Fruit fly (Drosophila melanogaster): ENCODE measurements around the gene dnd.
A peak's percentile ranks its signal among the peaks of the same experiment; 100 is the strongest.

The dnd gene

DNA sequence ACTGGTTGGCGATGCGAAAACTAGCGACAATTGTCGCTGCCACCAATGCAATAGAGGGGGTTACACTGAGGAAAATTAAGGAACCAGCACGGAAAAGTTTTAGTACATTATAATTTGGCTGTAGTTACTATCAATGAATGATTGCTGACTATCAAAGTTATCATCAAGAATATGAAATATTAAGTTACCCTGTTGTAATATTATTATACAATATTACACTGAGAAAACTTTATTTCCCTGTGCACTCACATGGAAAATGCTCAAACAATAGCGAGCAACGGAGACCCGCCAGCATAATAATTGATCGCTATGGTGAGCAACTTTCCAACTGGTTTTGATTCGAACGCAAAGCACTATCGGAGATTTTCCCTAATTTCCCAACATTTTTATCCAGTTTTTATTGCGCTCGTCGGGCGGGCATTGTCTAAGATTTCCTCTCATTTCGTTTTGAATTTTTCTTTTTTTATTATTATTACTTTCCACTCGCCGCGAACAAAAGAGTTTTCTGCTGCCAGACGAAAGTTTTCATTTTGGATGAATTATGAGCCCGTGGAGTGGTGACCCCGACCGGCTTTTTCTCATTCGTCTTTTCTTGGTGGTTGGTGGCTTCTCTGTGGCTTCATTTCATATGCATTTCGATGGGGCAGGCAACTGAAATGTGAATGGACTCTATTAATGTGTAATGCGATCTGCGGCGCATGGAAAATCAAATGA is 24.9 kb downstream of the dnd start (continued):
- TF ChIP-seq CG30431 (GFP tag; optimal IDR thresholded peaks at IDR 0.05), result peak; percentile 57
- TF ChIP-seq CG10209 (GFP tag; optimal IDR thresholded peaks at IDR 0.05), result peak; percentile 73
- TF ChIP-seq pnt (GFP tag; optimal IDR thresholded peaks at IDR 0.05), result peak; percentile 80
- no peak for TF ChIP-seq Fer2 (tag; optimal IDR thresholded peaks at IDR 0.05)
- TF ChIP-seq CG3995 (GFP tag; optimal IDR thresholded peaks at IDR 0.05), result no peak
- no peak for TF ChIP-seq Lim3 (GFP tag; IDR thresholded peaks at IDR 0.05)
- TF ChIP-seq corto (GFP tag; optimal IDR thresholded peaks at IDR 0.05), result no peak
- peak; percentile 46 for TF ChIP-seq lab (GFP tag; optimal IDR thresholded peaks at IDR 0.05)
- peak; percentile 86 for TF ChIP-seq Awh (GFP tag; IDR thresholded peaks at IDR 0.05)
- peak; percentile 39; the same call in 1 of the 2 replicates for TF ChIP-seq CG3847 (GFP tag; IDR thresholded peaks at IDR 0.05)
- peak; percentile 0 for TF ChIP-seq vfl (GFP tag; optimal IDR thresholded peaks at IDR 0.05)
- TF ChIP-seq fru (optimal IDR thresholded peaks at IDR 0.05), result no peak
- TF ChIP-seq CG8765 (GFP tag; IDR thresholded peaks at IDR 0.05), result no peak
- TF ChIP-seq p53 (GFP tag; optimal IDR thresholded peaks at IDR 0.05), result no peak
- TF ChIP-seq CG17385 (GFP tag; optimal IDR thresholded peaks at IDR 0.05), result peak; percentile 77
- no peak for TF ChIP-seq Tbp (GFP tag; optimal IDR thresholded peaks at IDR 0.05)
- no peak for TF ChIP-seq da (GFP tag; optimal IDR thresholded peaks at IDR 0.05)
- no peak for TF ChIP-seq CG15696 (tag; optimal IDR thresholded peaks at IDR 0.05)
- no peak for TF ChIP-seq Hr39 (optimal IDR thresholded peaks at IDR 0.05)
- TF ChIP-seq maf-S (GFP tag; optimal IDR thresholded peaks at IDR 0.05), result peak; percentile 42
- TF ChIP-seq pros (GFP tag; optimal IDR thresholded peaks at IDR 0.05), result peak; percentile 57
- no peak for TF ChIP-seq knrl (GFP tag; IDR thresholded peaks at IDR 0.05; ENCODE audit: partially characterized antibody)
- TF ChIP-seq CG9876 (GFP tag; optimal IDR thresholded peaks at IDR 0.05), result no peak
- peak; percentile 39 for TF ChIP-seq CG8944 (GFP tag; optimal IDR thresholded peaks at IDR 0.05)
- no peak for TF ChIP-seq CG31224 (GFP tag; IDR thresholded peaks at IDR 0.05)
- peak; percentile 72 for TF ChIP-seq Chrac-16 (GFP tag; optimal IDR thresholded peaks at IDR 0.05)
- peak; percentile 59; the same call in 1 of the 2 replicates for TF ChIP-seq dati (GFP tag; IDR thresholded peaks at IDR 0.05)
- TF ChIP-seq TFAM (GFP tag; optimal IDR thresholded peaks at IDR 0.05), result peak; percentile 11
- no peak for TF ChIP-seq CG32532 (GFP tag; IDR thresholded peaks at IDR 0.05)
- peak; percentile 87 for TF ChIP-seq dmrt99B (tag; optimal IDR thresholded peaks at IDR 0.05)
- peak; percentile 74 for TF ChIP-seq Blimp-1 (GFP tag; optimal IDR thresholded peaks at IDR 0.05)
- peak; percentile 68; the same call in 1 of the 3 replicates for TF ChIP-seq CG7357 (GFP tag; IDR thresholded peaks at IDR 0.05)
- peak; percentile 4 for TF ChIP-seq CG3281 (GFP tag; optimal IDR thresholded peaks at IDR 0.05)
- no peak for TF ChIP-seq ab (GFP tag; optimal IDR thresholded peaks at IDR 0.05)
- TF ChIP-seq CG4820 (GFP tag; optimal IDR thresholded peaks at IDR 0.05), result peak; percentile 75
- TF ChIP-seq CG14050 (GFP tag; IDR thresholded peaks at IDR 0.05), result peak; percentile 27; the same call in 1 of the 3 replicates
- no peak for TF ChIP-seq tna (GFP tag; IDR thresholded peaks at IDR 0.05; ENCODE audit: partially characterized antibody)
- no peak for TF ChIP-seq CG11085 (GFP tag; IDR thresholded peaks at IDR 0.05)
- no peak for TF ChIP-seq CG16813 (GFP tag; IDR thresholded peaks at IDR 0.05; ENCODE audit: partially characterized antibody)
- peak; percentile 89 for TF ChIP-seq CG31441 (GFP tag; IDR thresholded peaks at IDR 0.05)
- TF ChIP-seq CG14667 (GFP tag; IDR thresholded peaks at IDR 0.05), result no peak
- TF ChIP-seq shn (GFP tag; optimal IDR thresholded peaks at IDR 0.05), result no peak
- TF ChIP-seq CG9797 (GFP tag; optimal IDR thresholded peaks at IDR 0.05), result no peak
- TF ChIP-seq Dll (GFP tag; IDR thresholded peaks at IDR 0.05; ENCODE audit: partially characterized antibody), result no peak
- peak; percentile 47; the same call in 2 of the 3 replicates for TF ChIP-seq CG2199 (GFP tag; IDR thresholded peaks at IDR 0.05)
- no peak for TF ChIP-seq eyg (GFP tag; optimal IDR thresholded peaks at IDR 0.05)
- no peak for TF ChIP-seq MESR4 (GFP tag; optimal IDR thresholded peaks at IDR 0.05)
- TF ChIP-seq HLH54F (GFP tag; optimal IDR thresholded peaks at IDR 0.05), result no peak
- peak; percentile 30 for TF ChIP-seq zen (tag; optimal IDR thresholded peaks at IDR 0.05)
- TF ChIP-seq CG4617 (GFP tag; optimal IDR thresholded peaks at IDR 0.05; ENCODE audit: borderline replicate concordance), result peak; percentile 4
- TF ChIP-seq btn (GFP tag; optimal IDR thresholded peaks at IDR 0.05), result peak; percentile 5

All from whole organism, embryonic.